Fruit fly (Drosophila melanogaster): ENCODE data around the gene mRpL38.

dm6 chrX:14215834-14216233, 10.3 kb upstream of the mRpL38 start:
- TF ChIP-seq CG11294 (GFP tag; IDR thresholded peaks at IDR 0.05), result no peak
- no peak for TF ChIP-seq Sox102F (GFP tag; optimal IDR thresholded peaks at IDR 0.05)
- TF ChIP-seq CG6808 (GFP tag; optimal IDR thresholded peaks at IDR 0.05), result no peak
- TF ChIP-seq Eip93F (GFP tag; optimal IDR thresholded peaks at IDR 0.05), result no peak

Measured in whole organism, prepupa.